Fruit fly (Drosophila melanogaster) whole organism, embryonic: ENCODE measurements around the gene comm.

ENCODE experiments used
- BtbVII ChIP-seq: fragments of 200-800 bp; sonication (Bioruptor generic); optimal IDR thresholded peaks from 3 replicates; lab custom pipeline; 2017; ENCODE audit warnings: missing biosample characterization, mild to moderate bottlenecking, missing genetic modification characterization
- CG10543 ChIP-seq: fragments of 200-800 bp; sonication (Bioruptor generic); optimal IDR thresholded peaks from 3 replicates; lab custom pipeline; 2017; ENCODE audit warnings: missing biosample characterization, mild to moderate bottlenecking, missing genetic modification characterization, moderate library complexity
- CG11093 ChIP-seq: fragments of 200-800 bp; sonication (Bioruptor generic); IDR thresholded peaks from 3 replicates; pipeline ENCODE4 v1.3.6; 2022; ENCODE audit warnings: missing biosample characterization, missing genetic modification characterization
- CG12744 ChIP-seq: fragments of 200-800 bp; sonication (Bioruptor generic); optimal IDR thresholded peaks from 2 replicates; lab custom pipeline; 2016; ENCODE audit warnings: missing biosample characterization, missing genetic modification characterization
- CG13775 ChIP-seq: fragments of 200-800 bp; sonication (Bioruptor generic); optimal IDR thresholded peaks from 3 replicates; lab custom pipeline; 2017; ENCODE audit warnings: missing biosample characterization, mild to moderate bottlenecking, missing genetic modification characterization
- CG14441 ChIP-seq: fragments of 200-800 bp; sonication (Bioruptor generic); IDR thresholded peaks from 2 replicates; pipeline ENCODE4 v1.3.6; 2022; ENCODE audit warnings: missing biosample characterization, missing genetic modification characterization
- CG14710 ChIP-seq: fragments of 200-800 bp; sonication (Bioruptor generic); optimal IDR thresholded peaks from 3 replicates; lab custom pipeline; 2019; ENCODE audit warnings: missing biosample characterization, mild to moderate bottlenecking, missing genetic modification characterization, moderate library complexity
- CG15011 ChIP-seq: fragments of 200-800 bp; sonication (Bioruptor generic); optimal IDR thresholded peaks from 3 replicates; lab custom pipeline; 2018; ENCODE audit warnings: missing biosample characterization, mild to moderate bottlenecking, missing genetic modification characterization
- CG15601 ChIP-seq: fragments of 200-800 bp; sonication (Bioruptor generic); optimal IDR thresholded peaks from 3 replicates; lab custom pipeline; 2019; ENCODE audit warnings: missing biosample characterization, mild to moderate bottlenecking, missing genetic modification characterization, moderate library complexity
- CG15696 ChIP-seq: fragments of 200-800 bp; sonication (Bioruptor generic); optimal IDR thresholded peaks from 2 replicates; lab custom pipeline; 2019; ENCODE audit warnings: missing biosample characterization, mild to moderate bottlenecking, missing genetic modification characterization, moderate library complexity
- CG17829 ChIP-seq: fragments of 200-800 bp; optimal IDR thresholded peaks from 2 replicates; lab custom pipeline; 2019; ENCODE audit warnings: missing biosample characterization, mild to moderate bottlenecking, missing genetic modification characterization, moderate library complexity
- CG1832 ChIP-seq: fragments of 200-800 bp; sonication (Bioruptor generic); optimal IDR thresholded peaks from 2 replicates; lab custom pipeline; 2017; ENCODE audit warnings: missing biosample characterization, mild to moderate bottlenecking, missing genetic modification characterization, inconsistent platforms
- CG2120 ChIP-seq: fragments of 200-800 bp; sonication (Bioruptor generic); optimal IDR thresholded peaks from 3 replicates; lab custom pipeline; 2016; ENCODE audit warnings: missing biosample characterization, missing genetic modification characterization
- CG2678 ChIP-seq: fragments of 200-800 bp; sonication (Bioruptor generic); optimal IDR thresholded peaks from 3 replicates; lab custom pipeline; 2019; ENCODE audit warnings: missing biosample characterization, mild to moderate bottlenecking, missing genetic modification characterization, moderate library complexity
- CG30403 ChIP-seq: fragments of 200-800 bp; sonication (Bioruptor generic); optimal IDR thresholded peaks from 3 replicates; lab custom pipeline; 2016; ENCODE audit warnings: missing biosample characterization, missing genetic modification characterization
- CG31441 ChIP-seq: fragments of 200-800 bp; sonication (Bioruptor generic); IDR thresholded peaks from 2 replicates; pipeline ENCODE4 v1.3.6; 2022; ENCODE audit warnings: missing biosample characterization, missing genetic modification characterization
- CG32772 ChIP-seq: fragments of 200-800 bp; sonication (Bioruptor generic); IDR thresholded peaks from 2 replicates; pipeline ENCODE4 v1.3.6; 2022; ENCODE audit warnings: missing biosample characterization, missing genetic modification characterization
- CG3281 ChIP-seq: fragments of 200-800 bp; sonication (Bioruptor generic); optimal IDR thresholded peaks from 3 replicates; lab custom pipeline; 2017; ENCODE audit warnings: missing biosample characterization, mild to moderate bottlenecking, missing genetic modification characterization
- CG42726 ChIP-seq: fragments of 200-800 bp; sonication (Bioruptor generic); IDR thresholded peaks from 2 replicates; pipeline ENCODE4 v1.3.6; 2022; ENCODE audit warnings: missing biosample characterization, missing genetic modification characterization; ENCODE audit not compliant: partially characterized antibody
- CG4404 ChIP-seq: fragments of 200-800 bp; sonication (Bioruptor generic); IDR thresholded peaks from 2 replicates; pipeline ENCODE4 v1.3.6; 2022; ENCODE audit warnings: missing biosample characterization, missing genetic modification characterization
- CG6791 ChIP-seq: fragments of 200-800 bp; sonication (Bioruptor generic); IDR thresholded peaks from 3 replicates; pipeline ENCODE4 v1.3.6; 2022; ENCODE audit warnings: missing biosample characterization, missing genetic modification characterization; ENCODE audit not compliant: partially characterized antibody
- CG7839 ChIP-seq: fragments of 200-800 bp; sonication (Bioruptor generic); optimal IDR thresholded peaks from 3 replicates; lab custom pipeline; 2018; ENCODE audit warnings: missing biosample characterization, mild to moderate bottlenecking, missing genetic modification characterization, moderate library complexity
- D ChIP-seq, 2 experiments: fragments of 200-800 bp in 1 of 2; fragments of >200 bp in 1 of 2; sonication (Bioruptor generic) in 1 of 2; optimal IDR thresholded peaks; 2 replicates in 1 of 2; 3 replicates in 1 of 2; lab custom pipeline; 2017; ENCODE audit warnings: mild to moderate bottlenecking in 1 of 2, missing biosample characterization in 1 of 2, missing genetic modification characterization in 1 of 2, missing genetic modification reagents in 1 of 2
- Dip3 ChIP-seq: fragments of 200-800 bp; sonication (Bioruptor generic); optimal IDR thresholded peaks from 3 replicates; lab custom pipeline; 2016; ENCODE audit warnings: missing biosample characterization, missing genetic modification characterization
- Doc2 ChIP-seq: fragments of 200-800 bp; sonication (Bioruptor generic); IDR thresholded peaks from 2 replicates; pipeline ENCODE4 v1.3.6; 2022; ENCODE audit warnings: missing biosample characterization, missing genetic modification characterization
- HHEX ChIP-seq: fragments of 200-800 bp; sonication (Bioruptor generic); optimal IDR thresholded peaks from 3 replicates; lab custom pipeline; 2017; ENCODE audit warnings: missing biosample characterization, mild to moderate bottlenecking, missing genetic modification characterization, missing genetic modification reagents
- Myb ChIP-seq: fragments of 200-800 bp; sonication (Bioruptor generic); optimal IDR thresholded peaks from 2 replicates; lab custom pipeline; 2016; ENCODE audit warnings: missing biosample characterization, missing genetic modification characterization
- Rx ChIP-seq: fragments of 200-800 bp; sonication (Bioruptor generic); IDR thresholded peaks from 2 replicates; pipeline ENCODE4 v1.3.6; 2022; ENCODE audit warnings: missing biosample characterization, missing genetic modification characterization
- Sin3A ChIP-seq: fragments of >200 bp; optimal IDR thresholded peaks from 2 replicates; lab custom pipeline; 2018
- Usf ChIP-seq: fragments of 200-800 bp; sonication (Bioruptor generic); optimal IDR thresholded peaks from 2 replicates; lab custom pipeline; 2017; ENCODE audit warnings: missing genotype, missing biosample characterization, missing genetic modification characterization
- Xbp1 ChIP-seq: fragments of 200-800 bp; sonication (Bioruptor generic); optimal IDR thresholded peaks from 3 replicates; lab custom pipeline; 2016; ENCODE audit warnings: missing biosample characterization, mild to moderate bottlenecking, missing genetic modification characterization
- Xrp1 ChIP-seq: fragments of 200-800 bp; sonication (Bioruptor generic); IDR thresholded peaks from 2 replicates; pipeline ENCODE4 v1.3.6; 2022; ENCODE audit warnings: missing biosample characterization, missing genetic modification characterization
- cg ChIP-seq: fragments of 200-800 bp; sonication (Bioruptor generic); optimal IDR thresholded peaks from 3 replicates; lab custom pipeline; 2019; ENCODE audit warnings: missing biosample characterization, mild to moderate bottlenecking, missing genetic modification characterization, moderate library complexity
- chn ChIP-seq: fragments of 200-800 bp; sonication (Bioruptor generic); optimal IDR thresholded peaks from 2 replicates; lab custom pipeline; 2016; ENCODE audit warnings: missing biosample characterization, missing genetic modification characterization
- crc ChIP-seq: fragments of 200-800 bp; sonication (Bioruptor generic); optimal IDR thresholded peaks from 2 replicates; lab custom pipeline; 2016; ENCODE audit warnings: missing biosample characterization, missing genetic modification characterization
- danr ChIP-seq: fragments of 200-800 bp; sonication (Bioruptor generic); IDR thresholded peaks from 2 replicates; pipeline ENCODE4 v1.3.6; 2022; ENCODE audit warnings: missing biosample characterization, missing genetic modification characterization
- fd64A ChIP-seq: fragments of 200-800 bp; sonication (Bioruptor generic); optimal IDR thresholded peaks from 3 replicates; lab custom pipeline; 2018; ENCODE audit warnings: missing biosample characterization, mild to moderate bottlenecking, missing genetic modification characterization
- gce ChIP-seq: fragments of 200-800 bp; sonication (Bioruptor generic); IDR thresholded peaks from 3 replicates; pipeline ENCODE4 v1.3.6; 2022; ENCODE audit warnings: missing biosample characterization, missing genetic modification characterization
- inv ChIP-seq: fragments of 200-800 bp; sonication (Bioruptor generic); IDR thresholded peaks from 2 replicates; pipeline ENCODE4 v1.3.6; 2022; ENCODE audit warnings: missing biosample characterization, missing genetic modification characterization; ENCODE audit not compliant: partially characterized antibody
- lilli ChIP-seq: fragments of 200-800 bp; sonication (Bioruptor generic); optimal IDR thresholded peaks from 3 replicates; lab custom pipeline; 2016; ENCODE audit warnings: missing biosample characterization, missing genetic modification characterization
- nmo ChIP-seq: fragments of 200-800 bp; sonication (Bioruptor generic); optimal IDR thresholded peaks from 2 replicates; lab custom pipeline; 2018; ENCODE audit warnings: missing biosample characterization, mild to moderate bottlenecking, missing genetic modification characterization, moderate library complexity
- org-1 ChIP-seq: fragments of 200-800 bp; sonication (Bioruptor generic); optimal IDR thresholded peaks from 2 replicates; lab custom pipeline; 2017; ENCODE audit warnings: missing biosample characterization, missing genetic modification characterization
- otp ChIP-seq: fragments of 200-800 bp; sonication (Bioruptor generic); IDR thresholded peaks from 3 replicates; pipeline ENCODE4, ENCODE4 v1.3.6; 2022; ENCODE audit warnings: missing biosample characterization, missing genetic modification characterization
- pho ChIP-seq: fragments of 200-800 bp; sonication (Bioruptor generic); optimal IDR thresholded peaks from 2 replicates; lab custom pipeline; 2016; ENCODE audit warnings: missing biosample characterization, missing genetic modification characterization
- ro ChIP-seq: fragments of 200-800 bp; sonication (Bioruptor generic); IDR thresholded peaks from 2 replicates; pipeline ENCODE4 v1.3.6; 2022; ENCODE audit warnings: missing biosample characterization, missing genetic modification characterization
- sob ChIP-seq: fragments of 200-800 bp; sonication (Bioruptor generic); IDR thresholded peaks from 2 replicates; pipeline ENCODE4 v1.3.6; 2022; ENCODE audit warnings: missing biosample characterization, missing genetic modification characterization
- tap ChIP-seq: fragments of 200-800 bp; optimal IDR thresholded peaks from 3 replicates; lab custom pipeline; 2019; ENCODE audit warnings: missing biosample characterization, mild to moderate bottlenecking, missing genetic modification characterization, moderate library complexity
- tgo ChIP-seq: fragments of 200-800 bp; sonication (Bioruptor generic); IDR thresholded peaks from 3 replicates; pipeline ENCODE4 v1.3.6; 2022; ENCODE audit warnings: missing biosample characterization, missing genetic modification characterization
- tin ChIP-seq: fragments of 200-800 bp; sonication (Bioruptor generic); optimal IDR thresholded peaks from 3 replicates; lab custom pipeline; 2016; ENCODE audit warnings: missing biosample characterization, missing genetic modification characterization
- zen2 ChIP-seq: fragments of 200-800 bp; sonication (Bioruptor generic); IDR thresholded peaks from 3 replicates; pipeline ENCODE4 v1.3.6; 2022; ENCODE audit warnings: missing biosample characterization, missing genetic modification characterization; ENCODE audit not compliant: partially characterized antibody

comm gene

DNA sequence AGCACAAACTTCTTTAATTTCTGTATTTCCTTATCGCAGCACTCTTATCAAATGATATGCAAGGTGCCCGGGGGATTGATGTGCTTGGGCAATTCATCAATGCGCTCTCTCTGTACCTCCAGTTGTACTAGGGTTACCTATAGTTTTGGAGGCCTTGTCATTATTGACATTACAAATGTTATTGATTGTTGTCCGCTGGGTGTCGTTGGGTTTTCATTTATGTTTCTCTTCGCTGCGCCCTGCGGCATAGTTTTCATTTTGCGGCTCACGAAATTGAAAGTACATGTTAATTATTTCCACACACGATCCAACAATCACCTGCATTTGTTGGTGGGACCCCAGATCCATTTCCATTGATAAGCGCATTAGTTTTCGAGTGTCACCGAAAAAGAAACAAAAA lies 22.0 kb downstream of the comm start (continued):
- TF ChIP-seq sob (GFP tag; lab: Robert Waterston, UW) (no peak), CG15601 (peak; percentile 47), pho (GFP tag; lab: Kevin White, UChicago) (no peak), zen2 (GFP tag; lab: Robert Waterston, UW) (no peak), CG4404 (GFP tag; lab: Robert Waterston, UW) (no peak), CG7839 (tag; lab: Kevin White, UChicago) (no peak), Doc2 (GFP tag; lab: Robert Waterston, UW) (no peak), Sin3A (lab: Kevin White, UChicago) (no peak), D (optimal IDR thresholded peaks at IDR 0.05; lab: Kevin White, UChicago) (no peak), D (GFP tag; optimal IDR thresholded peaks at IDR 0.05; lab: Kevin White, UChicago) (peak; percentile 4), chn (GFP tag; lab: Kevin White, UChicago) (no peak), org-1 (no peak), CG42726 (no peak), CG12744 (GFP tag; lab: Kevin White, UChicago) (no peak), fd64A (GFP tag; lab: Kevin White, UChicago) (peak; percentile 28), nmo (GFP tag; lab: Kevin White, UChicago) (no peak), CG13775 (no peak), CG14441 (GFP tag; lab: Robert Waterston, UW) (no peak), Rx (no peak), tap (no peak), CG32772 (no peak), otp (GFP tag; lab: Robert Waterston, UW) (peak; percentile 56; the same call in 1 of the 3 replicates), HHEX (GFP tag; lab: Kevin White, UChicago) (no peak), danr (no peak), crc (GFP tag; lab: Kevin White, UChicago) (no peak)

dm6 chr3L:15704250-15704985 lies 23.8 kb downstream of the comm start:
- TF ChIP-seq ro (GFP tag; lab: Robert Waterston, UW), result no peak
- no peak for TF ChIP-seq CG1832 (GFP tag; lab: Kevin White, UChicago)
- peak; percentile 67 for TF ChIP-seq CG30403 (GFP tag; lab: Kevin White, UChicago)
- TF ChIP-seq lilli (GFP tag; lab: Kevin White, UChicago), result peak; percentile 25
- no peak for TF ChIP-seq CG6791 (GFP tag; lab: Robert Waterston, UW)
- TF ChIP-seq tgo (GFP tag; lab: Robert Waterston, UW), result no peak
- TF ChIP-seq gce (GFP tag; lab: Robert Waterston, UW), result no peak
- TF ChIP-seq Usf, result peak; percentile 2
- TF ChIP-seq CG14710 (tag; lab: Kevin White, UChicago), result peak; percentile 84
- TF ChIP-seq CG31441 (GFP tag; lab: Robert Waterston, UW), result peak; percentile 77
- peak; percentile 66 for TF ChIP-seq Xrp1 (GFP tag; lab: Robert Waterston, UW)
- TF ChIP-seq CG13775, result peak; percentile 59
- peak; percentile 38 for TF ChIP-seq CG2120 (GFP tag; lab: Kevin White, UChicago)
- no peak for TF ChIP-seq Myb
- no peak for TF ChIP-seq Dip3 (GFP tag; lab: Kevin White, UChicago)
- peak; percentile 55 for TF ChIP-seq Xbp1 (GFP tag; lab: Kevin White, UChicago)
- TF ChIP-seq CG3281 (GFP tag; lab: Kevin White, UChicago), result peak; percentile 24
- peak; percentile 80 for TF ChIP-seq CG2678 (tag; lab: Kevin White, UChicago)
- no peak for TF ChIP-seq inv (GFP tag; lab: Robert Waterston, UW)
- TF ChIP-seq cg (GFP tag; lab: Kevin White, UChicago), result peak; percentile 2
- peak; percentile 31 for TF ChIP-seq tin (GFP tag; lab: Kevin White, UChicago)
- peak; percentile 74 for TF ChIP-seq CG17829 (tag; lab: Kevin White, UChicago)
- TF ChIP-seq CG10543 (GFP tag; lab: Kevin White, UChicago), result peak; percentile 8
- TF ChIP-seq CG15696 (tag; lab: Kevin White, UChicago), result peak; percentile 52
- no peak for TF ChIP-seq CG11093 (GFP tag; lab: Robert Waterston, UW)
- peak; percentile 6 for TF ChIP-seq BtbVII (GFP tag; lab: Kevin White, UChicago)
- TF ChIP-seq CG15011 (GFP tag; lab: Kevin White, UChicago), result peak; percentile 46
